Fruit fly (Drosophila melanogaster): ENCODE measurements around the gene Cog7.

Gene Cog7

DNA sequence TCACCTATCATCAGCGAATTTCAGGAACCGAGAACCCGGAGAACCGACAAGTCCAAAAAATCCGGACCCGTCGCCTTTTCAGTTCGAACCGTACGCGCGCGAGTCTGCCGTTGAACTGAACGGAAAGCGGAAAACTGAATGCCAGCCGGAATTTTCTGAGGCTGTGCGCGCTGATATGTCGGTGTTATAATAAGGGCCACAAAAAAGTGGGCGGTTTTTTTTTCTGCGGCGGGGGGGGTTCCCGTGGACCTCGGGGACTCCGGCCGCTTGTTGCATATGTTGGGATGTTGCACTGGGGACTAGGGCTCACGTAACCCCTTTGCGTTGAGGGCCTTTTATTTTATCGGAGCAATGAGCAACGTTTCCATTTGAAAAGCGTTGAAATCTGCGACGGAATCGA lies 36.5 kb upstream of the Cog7 start, which contains the start of gene TkR99D:
TkR99D (minus strand) TSS at position 101 of the 400 bp plus-strand sequence.
- TF ChIP-seq lola (GFP tag; optimal IDR thresholded peaks at IDR 0.05), result no peak

dm6 chr3R:29963102-29963501 lies 30.2 kb upstream of the Cog7 start:
- no peak for TF ChIP-seq CrebA (GFP tag; optimal IDR thresholded peaks at IDR 0.05; ENCODE audit: borderline replicate concordance)
- no peak for TF ChIP-seq dl (GFP tag; optimal IDR thresholded peaks at IDR 0.05; ENCODE audit: insufficient read depth in 1 of 2, partially characterized antibody in 2 of 2)
- TF ChIP-seq Rel (GFP tag; optimal IDR thresholded peaks at IDR 0.05), result no peak
- TF ChIP-seq Rel (tag; optimal IDR thresholded peaks at IDR 0.05), result no peak

DNA sequence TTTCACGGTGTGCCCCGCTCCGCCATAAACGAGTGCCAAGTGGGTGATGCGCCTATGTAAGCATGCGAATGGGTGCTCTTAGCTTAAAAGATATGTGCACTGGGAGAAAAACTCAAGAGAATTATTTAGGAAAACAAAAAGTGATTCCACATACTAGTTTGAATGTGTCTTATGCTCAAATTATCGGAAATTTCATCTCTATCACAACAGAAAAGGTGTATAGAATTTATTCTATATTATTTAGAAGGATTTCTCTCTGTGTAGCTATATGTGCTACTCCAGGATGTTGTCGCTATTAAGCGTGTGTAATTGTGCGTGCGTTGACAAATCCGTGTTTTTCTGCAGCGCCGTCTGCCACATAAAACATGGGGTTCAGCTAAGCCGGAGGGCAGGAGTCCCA lies 26.5 kb upstream of the Cog7 start:
- no peak for TF ChIP-seq pan (optimal IDR thresholded peaks at IDR 0.05)
- no peak for TF ChIP-seq tai (GFP tag; optimal IDR thresholded peaks at IDR 0.05)
- TF ChIP-seq OdsH (GFP tag; optimal IDR thresholded peaks at IDR 0.05), result no peak
- no peak for TF ChIP-seq HLH106 (tag; optimal IDR thresholded peaks at IDR 0.05)
- no peak for TF ChIP-seq fru (GFP tag; optimal IDR thresholded peaks at IDR 0.05)
- no peak for TF ChIP-seq Sp1 (GFP tag; optimal IDR thresholded peaks at IDR 0.05)

dm6 chr3R:29935756-29936155 lies 2.9 kb upstream of the Cog7 start, which contains the start of the genes eIF2Balpha and Vps13B:
eIF2Balpha (minus strand) TSS chr3R:29935888.
Vps13B (plus strand) TSS chr3R:29935978.
- TF ChIP-seq sv (GFP tag; optimal IDR thresholded peaks at IDR 0.05) (no peak), sage (GFP tag; optimal IDR thresholded peaks at IDR 0.05) (no peak), GATAd (GFP tag; optimal IDR thresholded peaks at IDR 0.05) (no peak), pan (optimal IDR thresholded peaks at IDR 0.05) (no peak), brk (GFP tag; optimal IDR thresholded peaks at IDR 0.05) (no peak), CG9705 (GFP tag; optimal IDR thresholded peaks at IDR 0.05) (no peak), Dif (GFP tag; optimal IDR thresholded peaks at IDR 0.05; ENCODE audit: partially characterized antibody) (peak; percentile 100), tai (GFP tag; optimal IDR thresholded peaks at IDR 0.05) (no peak), Sp1 (GFP tag; optimal IDR thresholded peaks at IDR 0.05) (no peak), CG32264 (GFP tag; optimal IDR thresholded peaks at IDR 0.05) (no peak), ey (GFP tag; optimal IDR thresholded peaks at IDR 0.05) (no peak), Hr78 (GFP tag; optimal IDR thresholded peaks at IDR 0.05) (no peak), Rel (GFP tag; optimal IDR thresholded peaks at IDR 0.05) (no peak), Rel (tag; optimal IDR thresholded peaks at IDR 0.05) (no peak), Hnf4 (GFP tag; optimal IDR thresholded peaks at IDR 0.05) (no peak), Vsx2 (GFP tag; optimal IDR thresholded peaks at IDR 0.05; ENCODE audit: partially characterized antibody) (peak; percentile 100), Abd-B (GFP tag; optimal IDR thresholded peaks at IDR 0.05) (no peak), jim (GFP tag; optimal IDR thresholded peaks at IDR 0.05) (no peak), usp (GFP tag; optimal IDR thresholded peaks at IDR 0.05) (no peak), CrebA (GFP tag; optimal IDR thresholded peaks at IDR 0.05; ENCODE audit: borderline replicate concordance) (no peak), lola (GFP tag; optimal IDR thresholded peaks at IDR 0.05) (no peak), h (GFP tag; optimal IDR thresholded peaks at IDR 0.05) (no peak), Dfd (GFP tag; optimal IDR thresholded peaks at IDR 0.05) (no peak), Jra (GFP tag; optimal IDR thresholded peaks at IDR 0.05) (no peak), Myc (optimal IDR thresholded peaks at IDR 0.05) (no peak), dl (GFP tag; optimal IDR thresholded peaks at IDR 0.05; ENCODE audit: insufficient read depth in 1 of 2, partially characterized antibody in 2 of 2) (peak; percentile 95 to 96), N (GFP tag; optimal IDR thresholded peaks at IDR 0.05) (no peak), Mio (GFP tag; optimal IDR thresholded peaks at IDR 0.05) (no peak)

DNA sequence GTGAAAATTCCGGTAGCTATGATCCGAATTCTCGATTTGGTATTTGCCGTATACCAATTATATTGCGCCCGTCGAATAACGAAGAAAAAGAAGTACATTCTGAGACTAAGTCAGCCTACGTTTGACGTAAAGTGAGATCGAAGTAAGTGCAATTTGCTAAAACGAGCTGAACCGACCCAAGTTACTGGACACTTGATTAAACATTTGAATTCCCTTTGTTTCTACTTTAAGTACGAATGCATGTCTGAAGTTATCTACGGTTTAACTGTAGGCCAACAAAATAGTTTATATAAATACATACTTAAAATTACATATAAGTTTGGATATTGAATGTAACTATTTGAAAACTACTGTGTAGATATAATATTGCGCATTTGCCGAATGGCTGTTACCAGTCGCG lies 2.6 kb downstream of the Cog7 start, which contains the start of gene alpha-Man-Ic:
alpha-Man-Ic (minus strand) TSS at position 101 of the 400 bp plus-strand sequence.
- TF ChIP-seq lola (GFP tag; optimal IDR thresholded peaks at IDR 0.05) (no peak), Rel (GFP tag; optimal IDR thresholded peaks at IDR 0.05) (no peak), Rel (tag; optimal IDR thresholded peaks at IDR 0.05) (no peak), dl (GFP tag; optimal IDR thresholded peaks at IDR 0.05; ENCODE audit: insufficient read depth in 1 of 2, partially characterized antibody in 2 of 2) (no peak), tai (GFP tag; optimal IDR thresholded peaks at IDR 0.05) (no peak), psq (GFP tag; optimal IDR thresholded peaks at IDR 0.05) (no peak), OdsH (GFP tag; optimal IDR thresholded peaks at IDR 0.05) (no peak)
